Fruit fly (Drosophila melanogaster): Measurements from ENCODE around the gene AnxB11.

Gene AnxB11

DNA sequence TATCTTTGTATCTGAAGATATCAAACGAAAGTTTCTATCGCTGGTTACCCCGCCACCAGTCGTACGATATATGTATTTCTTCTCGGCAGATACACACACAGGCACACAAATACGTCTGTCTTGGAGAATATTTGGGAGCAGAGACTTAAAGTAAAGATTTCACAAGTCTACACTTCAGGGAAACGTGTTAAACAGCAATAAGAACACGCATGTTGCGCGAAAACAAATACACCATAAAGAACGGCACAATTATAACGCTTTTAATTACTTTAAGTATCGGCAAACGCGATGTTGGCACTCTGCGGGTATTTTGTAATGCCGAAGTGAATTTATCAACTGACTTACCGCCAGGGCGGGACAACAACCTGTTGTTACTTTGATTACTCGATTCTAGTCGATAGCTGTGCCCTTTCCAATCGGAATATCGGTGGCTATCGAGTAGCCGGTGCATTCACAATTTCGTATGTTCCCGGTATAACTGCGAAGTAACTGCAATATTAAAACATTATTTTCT lies at the start of gene AnxB11:
Gene AnxB11 (minus strand): TSS at position 367 of the 514 bp plus-strand sequence.
- TF ChIP-seq CG17801 (GFP tag; optimal IDR thresholded peaks at IDR 0.05; ENCODE audit: partially characterized antibody) = no peak

- TF ChIP-seq CG17801 (GFP tag; optimal IDR thresholded peaks at IDR 0.05; ENCODE audit: partially characterized antibody) = no peak
These were observed 36.5 kb upstream of the AnxB11 start for dm6 chrX:16458551-16458950.

dm6 chrX:16456582-16456981 lies 34.5 kb upstream of the AnxB11 start:
- TF ChIP-seq CG17801 (GFP tag; optimal IDR thresholded peaks at IDR 0.05; ENCODE audit: partially characterized antibody) = no peak

DNA sequence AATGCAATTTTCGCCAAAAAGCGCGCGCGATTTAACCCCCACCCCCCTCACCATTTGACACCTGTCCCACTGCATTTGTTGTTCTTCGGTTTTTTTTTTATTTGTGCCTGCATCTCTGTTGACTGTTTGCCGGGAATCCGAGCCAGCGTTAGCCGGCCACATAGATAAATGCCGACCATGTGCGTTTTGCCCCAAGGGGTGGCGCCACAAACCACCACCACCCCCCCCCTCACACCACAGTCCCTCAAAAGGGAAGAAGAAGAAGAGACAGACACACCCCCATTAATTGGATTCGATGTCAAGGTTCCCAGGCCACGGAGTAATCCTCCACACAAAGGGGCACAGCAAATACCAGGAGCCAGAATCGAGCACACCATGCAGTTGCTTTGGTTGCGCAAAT lies 27.3 kb upstream of the AnxB11 start:
- TF ChIP-seq CG17801 (GFP tag; optimal IDR thresholded peaks at IDR 0.05; ENCODE audit: partially characterized antibody) = no peak

DNA sequence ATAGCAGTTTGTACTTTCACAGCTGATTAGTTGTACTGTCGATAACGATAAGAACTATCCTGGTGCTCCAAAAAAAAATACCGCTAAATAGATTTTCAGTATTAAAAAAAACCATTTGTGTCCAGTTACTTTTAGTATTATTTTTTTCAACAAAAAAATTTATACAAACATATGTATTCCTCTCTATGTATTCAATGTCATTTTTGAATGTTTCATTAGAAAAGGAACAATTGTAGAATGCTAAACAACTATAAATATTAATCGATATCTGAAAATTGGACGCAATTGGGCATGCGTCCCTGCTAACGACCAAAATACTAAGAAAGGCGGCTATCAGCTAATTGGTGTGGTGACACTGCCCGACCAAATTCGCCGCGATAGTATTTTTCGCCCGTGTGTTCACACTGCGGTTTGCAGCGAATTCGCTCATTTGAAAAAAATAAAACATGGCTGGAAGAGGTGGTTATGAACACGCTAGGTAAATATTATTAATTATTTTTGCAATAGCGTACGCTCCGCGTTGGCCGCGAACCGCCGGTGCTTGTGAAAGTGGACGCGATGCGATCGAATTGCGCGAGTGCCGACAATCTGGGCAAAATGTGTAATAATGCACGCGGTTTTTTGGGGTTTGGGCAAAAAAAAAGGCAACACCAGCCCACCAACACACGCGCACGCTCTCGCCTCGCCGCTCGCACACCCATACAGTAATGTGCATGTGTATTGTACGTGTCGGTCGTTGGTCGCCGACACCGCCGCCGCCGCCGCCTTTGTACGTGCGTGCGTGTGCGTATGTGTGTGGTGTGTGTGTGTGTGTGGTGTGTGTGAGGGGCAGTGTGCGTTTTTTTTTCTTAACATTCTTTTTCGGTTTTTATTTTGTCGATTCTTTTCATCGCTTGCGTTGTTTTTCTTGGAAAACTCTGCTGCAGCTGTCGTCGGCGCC lies 26.5 kb upstream of the AnxB11 start, which contains the start of the genes CG34015 and eIF4H1:
Gene CG34015 (minus strand): TSS at position 51 of the 940 bp plus-strand sequence.
Gene eIF4H1 (plus strand): TSS at position 414 of the 940 bp plus-strand sequence.
- TF ChIP-seq CG17801 (GFP tag; optimal IDR thresholded peaks at IDR 0.05; ENCODE audit: partially characterized antibody) = no peak

- TF ChIP-seq CG17801 (GFP tag; optimal IDR thresholded peaks at IDR 0.05; ENCODE audit: partially characterized antibody) = peak; percentile 56
These were observed 24.7 kb upstream of the AnxB11 start, which contains the start of gene eIF2alpha for dm6 chrX:16446769-16447168. Gene eIF2alpha, minus strand, starts transcription at chrX:16446993.

DNA sequence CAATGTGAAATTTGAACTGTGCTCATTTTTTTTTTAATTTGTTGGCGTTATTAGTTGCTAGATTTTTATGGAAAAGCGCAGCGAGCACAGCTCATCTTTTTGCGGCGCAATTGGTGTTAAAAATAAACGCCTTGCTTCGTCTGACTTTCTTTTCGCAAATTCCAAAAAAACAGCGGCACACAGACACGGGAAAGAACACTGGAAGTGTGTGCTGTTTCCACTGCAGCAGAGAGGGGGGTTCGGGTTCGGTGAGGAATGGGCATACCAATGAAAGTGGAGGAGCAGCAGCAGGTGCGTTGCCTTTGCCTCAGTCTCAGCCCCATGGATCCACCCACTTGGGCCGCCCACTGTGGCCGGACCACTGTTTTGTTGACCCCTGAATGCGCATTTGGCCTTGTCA lies 20.3 kb upstream of the AnxB11 start:
- no peak for TF ChIP-seq CG17801 (GFP tag; optimal IDR thresholded peaks at IDR 0.05; ENCODE audit: partially characterized antibody)

dm6 chrX:16441245-16441644 lies 19.2 kb upstream of the AnxB11 start, which contains the start of the genes Cdc50 and rngo:
Gene Cdc50, minus strand, starts transcription at chrX:16441296.
Gene rngo, plus strand, starts transcription at chrX:16441433.
- TF ChIP-seq CG17801 (GFP tag; optimal IDR thresholded peaks at IDR 0.05; ENCODE audit: partially characterized antibody) = peak; percentile 46

dm6 chrX:16428476-16428875 lies 6.4 kb upstream of the AnxB11 start:
- TF ChIP-seq CG17801 (GFP tag; optimal IDR thresholded peaks at IDR 0.05; ENCODE audit: partially characterized antibody) = no peak

DNA sequence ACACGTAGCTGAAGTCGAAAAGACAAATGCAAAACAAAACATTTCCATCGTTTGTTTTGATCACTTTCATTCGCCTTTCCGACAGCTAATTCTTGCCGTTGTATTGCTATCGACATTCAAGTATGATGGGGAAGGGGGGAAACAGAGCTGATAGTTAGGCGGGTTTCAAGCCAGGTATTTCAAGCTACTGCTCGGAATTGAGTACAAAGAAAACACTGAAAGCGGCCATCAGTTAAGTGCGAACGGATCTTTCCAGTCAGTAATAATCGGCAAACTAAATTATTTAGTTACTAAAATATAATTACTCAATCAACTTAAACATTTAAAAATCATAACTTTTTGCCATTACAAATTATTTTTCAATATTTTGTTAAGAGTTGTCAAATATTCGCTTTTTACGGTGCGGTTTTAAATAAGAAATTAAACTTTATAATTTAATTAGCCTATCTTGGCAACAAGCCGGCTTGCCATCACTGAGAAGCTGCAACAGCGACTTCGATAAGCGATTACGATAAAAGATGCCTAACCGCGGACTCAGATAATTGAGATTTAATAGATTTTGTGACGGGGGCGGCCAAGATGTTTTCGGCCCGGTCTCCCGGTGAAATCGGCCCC lies 5.8 kb upstream of the AnxB11 start:
- TF ChIP-seq CG17801 (GFP tag; optimal IDR thresholded peaks at IDR 0.05; ENCODE audit: partially characterized antibody) = no peak

- no peak for TF ChIP-seq CG17801 (GFP tag; optimal IDR thresholded peaks at IDR 0.05; ENCODE audit: partially characterized antibody)
These were observed 4.5 kb upstream of the AnxB11 start for dm6 chrX:16426478-16427052.

- no peak for TF ChIP-seq CG17801 (GFP tag; optimal IDR thresholded peaks at IDR 0.05; ENCODE audit: partially characterized antibody)
These were observed 3.1 kb upstream of the AnxB11 start for dm6 chrX:16425145-16425544.

DNA sequence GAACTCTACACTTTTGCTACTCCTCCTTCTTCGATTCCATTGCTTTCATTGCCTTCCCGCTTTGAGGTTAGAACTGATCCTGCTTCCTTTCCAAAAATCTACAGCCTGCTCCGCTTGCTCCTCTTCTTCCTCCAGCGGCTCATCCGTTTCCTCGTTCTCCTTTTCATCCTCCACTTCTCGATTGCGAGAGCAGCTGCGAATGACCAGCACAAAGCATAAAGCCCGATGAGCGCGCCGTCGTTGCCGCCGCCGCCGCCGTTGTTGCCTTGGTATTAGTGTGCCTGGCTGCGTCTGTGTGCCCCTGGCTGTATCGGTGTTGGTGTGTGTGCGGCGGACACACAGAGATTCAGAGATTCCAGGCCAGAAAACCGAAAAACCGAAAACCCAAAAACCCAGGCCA lies 2.2 kb upstream of the AnxB11 start:
- TF ChIP-seq CG17801 (GFP tag; optimal IDR thresholded peaks at IDR 0.05; ENCODE audit: partially characterized antibody) = no peak

DNA sequence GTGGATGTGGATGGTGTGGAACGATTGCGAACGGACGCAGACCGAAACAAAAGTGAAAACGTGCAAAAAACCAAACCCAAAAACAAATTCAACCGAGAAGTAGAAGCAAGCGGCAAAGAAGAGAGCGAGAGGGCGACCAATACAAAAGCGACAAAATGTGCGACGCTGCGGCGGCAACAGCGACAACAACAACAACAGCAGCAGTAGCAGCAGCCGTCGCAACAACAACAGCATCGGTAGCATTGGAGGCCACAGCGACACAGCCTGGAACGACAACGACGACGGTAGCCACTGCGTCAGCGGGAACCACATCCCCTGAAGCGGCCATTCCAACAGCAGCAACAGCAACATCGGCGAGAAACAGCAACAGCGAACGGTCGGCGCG lies 1.1 kb upstream of the AnxB11 start:
- peak; percentile 36 for TF ChIP-seq CG17801 (GFP tag; optimal IDR thresholded peaks at IDR 0.05; ENCODE audit: partially characterized antibody)

DNA sequence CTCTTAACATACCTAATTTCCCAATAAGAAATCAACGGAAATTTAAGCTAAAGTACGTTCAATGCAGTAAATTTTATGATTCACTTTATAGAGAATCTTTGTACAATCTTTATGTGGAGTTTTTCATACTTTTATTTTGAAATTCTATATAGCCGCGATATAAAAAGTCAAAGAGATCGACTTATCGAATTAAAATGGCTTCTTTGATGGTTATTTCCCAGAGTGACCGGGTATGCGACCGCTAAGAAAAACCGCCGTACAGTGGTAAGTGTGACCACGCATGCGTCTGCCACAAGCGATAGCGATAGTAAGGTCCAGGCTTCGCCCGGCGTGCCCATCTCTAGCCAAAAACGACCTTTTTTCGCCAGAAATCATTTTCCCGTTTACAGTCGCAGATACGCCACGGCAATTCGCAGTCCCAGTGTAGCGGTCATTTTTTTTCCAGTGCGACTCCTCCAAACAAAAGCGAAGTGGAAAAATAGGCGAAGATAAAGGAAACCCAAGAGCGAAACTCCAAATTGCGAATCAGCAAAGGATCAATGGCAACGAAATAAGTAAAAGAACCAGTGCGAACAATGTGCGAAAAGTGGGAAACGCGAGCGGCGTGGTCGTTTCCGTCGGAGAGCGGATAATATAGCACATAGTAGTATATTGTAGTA lies 530 bp upstream of the AnxB11 start, which contains the start of gene hang:
Gene hang (plus strand): TSS at position 366 of the 659 bp plus-strand sequence.
- TF ChIP-seq CG17801 (GFP tag; optimal IDR thresholded peaks at IDR 0.05; ENCODE audit: partially characterized antibody) = peak; percentile 37

All from ovary, adult (tissue).